Worm (Caenorhabditis elegans): ENCODE data around the gene K02F3.9.

DNA sequence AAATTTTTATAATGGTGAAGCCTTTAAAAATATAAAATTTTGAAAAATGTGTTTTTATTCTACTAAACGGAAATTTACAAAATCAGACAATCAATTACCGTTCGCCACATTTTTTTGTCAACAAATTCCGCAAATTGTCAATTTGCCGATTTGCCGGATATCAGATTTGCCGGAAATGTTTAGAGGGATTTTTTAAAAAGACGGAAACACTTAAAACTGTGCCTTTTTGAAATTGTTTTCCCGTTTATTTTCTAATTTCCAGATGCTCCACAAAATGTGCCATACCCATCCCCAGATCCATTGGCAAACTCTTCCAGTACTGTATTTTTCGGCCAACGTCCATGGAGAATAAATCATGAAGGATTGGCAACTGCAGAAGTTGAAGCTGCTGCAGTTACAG, 43.7 kb downstream of the K02F3.9 start:
- TF ChIP-seq lin-13 (GFP tag; optimal IDR thresholded peaks at IDR 0.05): no peak
- no peak for TF ChIP-seq rnt-1 (tag; optimal IDR thresholded peaks at IDR 0.05)
- no peak for TF ChIP-seq ces-1 (GFP tag; optimal IDR thresholded peaks at IDR 0.05)
- TF ChIP-seq pax-3 (tag; optimal IDR thresholded peaks at IDR 0.05): no peak
- TF ChIP-seq mab-9 (GFP tag; IDR thresholded peaks at IDR 0.05): no peak
- no peak for TF ChIP-seq lsy-2 (tag; optimal IDR thresholded peaks at IDR 0.05)
- no peak for TF ChIP-seq nhr-90 (tag; optimal IDR thresholded peaks at IDR 0.05; ENCODE audit: poor library complexity)
